Fruit fly (Drosophila melanogaster) whole organism, prepupa: ENCODE results near the gene CG8927.

Experiments used
- CG11294 ChIP-seq: fragments of 200-800 bp; sonication (Bioruptor generic); IDR thresholded peaks from 2 replicates; pipeline ENCODE4 v1.3.6; 2022; ENCODE audit warnings: missing biosample characterization, missing genetic modification characterization
- CG11762 ChIP-seq: fragments of 200-800 bp; sonication (Bioruptor generic); optimal IDR thresholded peaks from 3 replicates; lab custom pipeline; 2016; ENCODE audit warnings: missing biosample characterization, missing genetic modification characterization; ENCODE audit not compliant: insufficient read depth
- CG11902 ChIP-seq: fragments of 200-800 bp; sonication (Bioruptor generic); optimal IDR thresholded peaks from 3 replicates; lab custom pipeline; 2016; ENCODE audit warnings: missing biosample characterization, missing genetic modification characterization
- CG3032 ChIP-seq: fragments of 200-800 bp; optimal IDR thresholded peaks from 2 replicates; lab custom pipeline; 2019; ENCODE audit warnings: missing biosample characterization, mild to moderate bottlenecking, missing genetic modification characterization, moderate library complexity
- CG31627 ChIP-seq: fragments of 200-800 bp; sonication (Bioruptor generic); optimal IDR thresholded peaks from 3 replicates; lab custom pipeline; 2016; ENCODE audit warnings: missing biosample characterization, missing genetic modification characterization
- CG34406 ChIP-seq: fragments of 200-800 bp; sonication (Bioruptor generic); optimal IDR thresholded peaks from 3 replicates; lab custom pipeline; 2016; ENCODE audit warnings: missing biosample characterization, missing genetic modification characterization
- CG4318 ChIP-seq: fragments of 200-800 bp; sonication (Bioruptor generic); optimal IDR thresholded peaks from 3 replicates; lab custom pipeline; 2017; ENCODE audit warnings: missing biosample characterization, mild to moderate bottlenecking, missing genetic modification characterization
- CG6808 ChIP-seq: fragments of 200-800 bp; sonication (Bioruptor generic); optimal IDR thresholded peaks from 3 replicates; lab custom pipeline; 2017; ENCODE audit warnings: missing biosample characterization, missing genetic modification characterization, mild to moderate bottlenecking, moderate library complexity, missing genetic modification reagents
- CG7368 ChIP-seq: fragments of 200-800 bp; sonication (Bioruptor generic); optimal IDR thresholded peaks from 3 replicates; lab custom pipeline; 2016; ENCODE audit warnings: missing biosample characterization, missing genetic modification characterization
- CG8632 ChIP-seq: fragments of 200-800 bp; sonication (Bioruptor generic); optimal IDR thresholded peaks from 3 replicates; lab custom pipeline; 2016; ENCODE audit warnings: missing biosample characterization, missing genetic modification characterization
- Eip93F ChIP-seq: fragments of 200-800 bp; sonication (Bioruptor generic); optimal IDR thresholded peaks from 2 replicates; lab custom pipeline; 2016; ENCODE audit warnings: missing biosample characterization, mild to moderate bottlenecking, missing genetic modification characterization
- Gug ChIP-seq: fragments of 200-800 bp; sonication (Bioruptor generic); IDR thresholded peaks from 2 replicates; pipeline ENCODE4 v1.3.6; 2022; ENCODE audit warnings: missing biosample characterization, missing genetic modification characterization
- Hr39 ChIP-seq: fragments of 200-800 bp; sonication (Bioruptor generic); optimal IDR thresholded peaks from 2 replicates; lab custom pipeline; 2016; ENCODE audit warnings: missing biosample characterization, missing genetic modification characterization
- Hr4 ChIP-seq: fragments of 200-800 bp; sonication (Bioruptor generic); optimal IDR thresholded peaks from 3 replicates; lab custom pipeline; 2016; ENCODE audit warnings: missing biosample characterization, missing genetic modification characterization
- Lpt ChIP-seq: fragments of 200-800 bp; sonication (Bioruptor generic); optimal IDR thresholded peaks from 3 replicates; lab custom pipeline; 2016; ENCODE audit warnings: missing biosample characterization, missing genetic modification characterization
- OdsH ChIP-seq: fragments of 200-800 bp; sonication (Bioruptor generic); optimal IDR thresholded peaks from 3 replicates; lab custom pipeline; 2016; ENCODE audit warnings: missing biosample characterization, missing genetic modification characterization
- Smox ChIP-seq: fragments of 200-800 bp; sonication (Bioruptor generic); optimal IDR thresholded peaks from 3 replicates; lab custom pipeline; 2016; ENCODE audit warnings: missing biosample characterization, missing genetic modification characterization
- Sox102F ChIP-seq: fragments of 200-800 bp; sonication (Bioruptor generic); optimal IDR thresholded peaks from 2 replicates; lab custom pipeline; 2016; ENCODE audit warnings: missing biosample characterization, mild to moderate bottlenecking, missing genetic modification characterization
- achi ChIP-seq: fragments of 200-800 bp; sonication (Bioruptor generic); optimal IDR thresholded peaks from 3 replicates; lab custom pipeline; 2016; ENCODE audit warnings: missing biosample characterization, missing genetic modification characterization
- dsx ChIP-seq: fragments of 200-800 bp; optimal IDR thresholded peaks from 3 replicates; lab custom pipeline; 2019; ENCODE audit warnings: missing biosample characterization, mild to moderate bottlenecking, missing genetic modification characterization, moderate library complexity; ENCODE audit not compliant: poor library complexity, severe bottlenecking
- pdm3 ChIP-seq: fragments of 200-800 bp; sonication (Bioruptor generic); optimal IDR thresholded peaks from 3 replicates; lab custom pipeline; 2016; ENCODE audit warnings: missing biosample characterization, missing genetic modification characterization
- salr ChIP-seq, 2 experiments: fragments of 200-800 bp; sonication (Bioruptor generic); optimal IDR thresholded peaks; 3 replicates each; lab custom pipeline; 2016 to 2018; ENCODE audit warnings: missing biosample characterization in 2 of 2, missing genetic modification characterization in 2 of 2, mild to moderate bottlenecking in 1 of 2
- svp ChIP-seq: fragments of 200-800 bp; sonication (Bioruptor generic); peaks from one replicate; lab custom pipeline; 2016; ENCODE audit warnings: missing biosample characterization, missing genetic modification characterization
- topi ChIP-seq: fragments of 200-800 bp; sonication (Bioruptor generic); optimal IDR thresholded peaks from 3 replicates; lab custom pipeline; 2016; ENCODE audit warnings: missing biosample characterization, missing genetic modification characterization

CG8927 gene

dm6 chr3R:16235215-16235937 lies 54.6 kb downstream of the CG8927 start (continued):
- no peak for TF ChIP-seq salr (GFP tag; optimal IDR thresholded peaks at IDR 0.05; lab: Kevin White, UChicago)
- no peak for TF ChIP-seq Smox (GFP tag; lab: Kevin White, UChicago)
- TF ChIP-seq Gug (GFP tag; lab: Robert Waterston, UW) = no peak
- TF ChIP-seq topi (GFP tag; lab: Kevin White, UChicago) = no peak
- no peak for TF ChIP-seq OdsH (GFP tag; lab: Kevin White, UChicago)
- TF ChIP-seq Hr4 (GFP tag; lab: Kevin White, UChicago) = no peak
- no peak for TF ChIP-seq CG11902
- TF ChIP-seq CG6808 (GFP tag; lab: Kevin White, UChicago) = no peak
- peak; percentile 87 for TF ChIP-seq dsx (GFP tag; lab: Kevin White, UChicago)
- no peak for TF ChIP-seq CG11294 (GFP tag; lab: Robert Waterston, UW)
- peak; percentile 68 for TF ChIP-seq Eip93F
- TF ChIP-seq CG4318 = no peak
- TF ChIP-seq Sox102F (GFP tag; lab: Kevin White, UChicago) = no peak
- TF ChIP-seq svp (GFP tag; lab: Kevin White, UChicago) = peak; percentile 96
- TF ChIP-seq CG34406 (GFP tag; lab: Kevin White, UChicago) = no peak
- TF ChIP-seq CG31627 (GFP tag; lab: Kevin White, UChicago) = no peak
- TF ChIP-seq achi (GFP tag; lab: Kevin White, UChicago) = no peak
- no peak for TF ChIP-seq pdm3 (GFP tag; lab: Kevin White, UChicago)
- TF ChIP-seq CG7368 (GFP tag; lab: Kevin White, UChicago) = no peak
- TF ChIP-seq Hr39 = no peak
- TF ChIP-seq CG8632 = no peak
- TF ChIP-seq CG3032 (tag; lab: Kevin White, UChicago) = no peak
- no peak for TF ChIP-seq CG11762 (GFP tag; lab: Kevin White, UChicago)
- peak; percentile 58 for TF ChIP-seq Lpt
